Worm (Caenorhabditis elegans) whole organism, young adult: ENCODE results near the gene clec-162.

Experiments used
- B0261.1 ChIP-seq: sonication (generic microtip); optimal IDR thresholded peaks from 2 replicates; lab custom pipeline; 2016; ENCODE audit warnings: mild to moderate bottlenecking, missing genetic modification characterization, moderate library complexity, missing compliant biosample characterization
- C06A6.2 ChIP-seq: fragments of 200-800 bp; sonication (Bioruptor generic); conservative IDR thresholded peaks from 2 replicates; pipeline ENCODE4 v1.3.6; 2022; ENCODE audit warnings: missing genetic modification characterization, missing compliant biosample characterization
- C17E4.6 ChIP-seq: fragments of 200-800 bp; sonication (Bioruptor generic); IDR thresholded peaks from 2 replicates; pipeline ENCODE4 v1.3.6; 2022; ENCODE audit warnings: missing genetic modification reagents, missing genetic modification characterization, missing compliant biosample characterization
- D2030.7 ChIP-seq: fragments of 200-800 bp; sonication (Bioruptor generic); IDR thresholded peaks from 2 replicates; pipeline ENCODE4 v1.3.6; 2022; ENCODE audit warnings: missing genetic modification reagents, missing genetic modification characterization, missing compliant biosample characterization
- F33H1.4 ChIP-seq: fragments of 200-800 bp; sonication (Bioruptor generic); IDR thresholded peaks from 2 replicates; pipeline ENCODE4 v1.3.6; 2022; ENCODE audit warnings: missing genetic modification reagents, missing genetic modification characterization, missing compliant biosample characterization
- T07F8.4 ChIP-seq: sonication (generic microtip); optimal IDR thresholded peaks from 2 replicates; lab custom pipeline; 2016; ENCODE audit warnings: mild to moderate bottlenecking, missing genetic modification characterization, moderate library complexity, missing compliant biosample characterization
- Y56A3A.18 ChIP-seq: fragments of 200-800 bp; sonication (Bioruptor generic); IDR thresholded peaks from 2 replicates; pipeline ENCODE4 v1.3.6; 2022; ENCODE audit warnings: missing genetic modification reagents, missing genetic modification characterization, missing compliant biosample characterization
- Y79H2A.3 ChIP-seq: fragments of 200-800 bp; sonication (Bioruptor generic); conservative IDR thresholded peaks from 2 replicates; pipeline ENCODE4 v1.3.6; 2022; ENCODE audit warnings: missing genetic modification reagents, missing genetic modification characterization, missing compliant biosample characterization
- Y95B8A.8 ChIP-seq: fragments of 200-800 bp; sonication (Bioruptor generic); IDR thresholded peaks from 2 replicates; pipeline ENCODE4 v1.3.6; 2022; ENCODE audit warnings: missing genetic modification reagents, missing genetic modification characterization, missing compliant biosample characterization
- aptf-2 ChIP-seq: fragments of 200-800 bp; sonication (Bioruptor generic); conservative IDR thresholded peaks from 2 replicates; pipeline ENCODE4 v1.3.6; 2022; ENCODE audit warnings: missing genetic modification reagents, missing genetic modification characterization, missing compliant biosample characterization
- aptf-3 ChIP-seq: fragments of 200-800 bp; sonication (Bioruptor generic); IDR thresholded peaks from 2 replicates; pipeline ENCODE4 v1.3.6; 2022; ENCODE audit warnings: missing genetic modification characterization, missing compliant biosample characterization
- atf-7 ChIP-seq: sonication (generic microtip); optimal IDR thresholded peaks from 2 replicates; lab custom pipeline; 2017; ENCODE audit warnings: mild to moderate bottlenecking, missing genetic modification characterization, missing compliant biosample characterization
- attf-5 ChIP-seq: fragments of 200-800 bp; sonication (Bioruptor generic); optimal IDR thresholded peaks from 2 replicates; lab custom pipeline; 2018; ENCODE audit warnings: mild to moderate bottlenecking, missing genetic modification characterization, missing compliant biosample characterization
- bed-1 ChIP-seq: fragments of 200-800 bp; sonication (Bioruptor generic); IDR thresholded peaks from 2 replicates; pipeline ENCODE4 v1.3.6; 2022; ENCODE audit warnings: missing genetic modification reagents, missing genetic modification characterization, missing compliant biosample characterization
- ceh-100 ChIP-seq: fragments of 200-800 bp; sonication (Bioruptor generic); IDR thresholded peaks from 2 replicates; pipeline ENCODE4 v1.3.6; 2022; ENCODE audit warnings: missing genetic modification reagents, missing genetic modification characterization, missing compliant biosample characterization
- ceh-40 ChIP-seq: fragments of 200-800 bp; sonication (Bioruptor generic); IDR thresholded peaks from 2 replicates; pipeline ENCODE4 v1.3.6; 2022; ENCODE audit warnings: missing genetic modification characterization, missing compliant biosample characterization
- dpl-1 ChIP-seq: fragments of 150-350 bp; optimal IDR thresholded peaks from 2 replicates; lab custom pipeline; 2014; ENCODE audit warnings: missing biosample characterization, missing genetic modification reagents, missing genetic modification characterization
- hmg-1.2 ChIP-seq: fragments of 200-800 bp; sonication (Bioruptor generic); IDR thresholded peaks from 2 replicates; pipeline ENCODE4 v1.3.6; 2022; ENCODE audit warnings: missing genetic modification reagents, missing genetic modification characterization, missing compliant biosample characterization
- hsf-1 ChIP-seq: fragments of 200-800 bp; sonication (Bioruptor generic); IDR thresholded peaks from 2 replicates; pipeline ENCODE4 v1.3.6; 2022; ENCODE audit warnings: missing genetic modification reagents, missing genetic modification characterization, missing compliant biosample characterization
- lag-1 ChIP-seq: fragments of 200-800 bp; sonication (Bioruptor generic); IDR thresholded peaks from 2 replicates; pipeline ENCODE4 v1.3.6; 2022; ENCODE audit warnings: missing genetic modification reagents, missing genetic modification characterization, missing compliant biosample characterization
- let-526 ChIP-seq: fragments of 200-800 bp; sonication (Bioruptor generic); IDR thresholded peaks from 2 replicates; pipeline ENCODE4 v1.3.6; 2022; ENCODE audit warnings: missing genetic modification reagents, missing genetic modification characterization, missing compliant biosample characterization
- lin-26 ChIP-seq: fragments of 200-800 bp; sonication (Bioruptor generic); IDR thresholded peaks from 2 replicates; pipeline ENCODE4 v1.3.6; 2022; ENCODE audit warnings: missing genetic modification reagents, missing genetic modification characterization, missing compliant biosample characterization
- lir-1 ChIP-seq: fragments of 200-800 bp; sonication (Bioruptor generic); conservative IDR thresholded peaks from 2 replicates; pipeline ENCODE4 v1.3.6; 2022; ENCODE audit warnings: missing genetic modification reagents, missing genetic modification characterization, missing compliant biosample characterization
- mcd-1 ChIP-seq: fragments of 200-800 bp; sonication (Bioruptor generic); IDR thresholded peaks from 2 replicates; pipeline ENCODE4 v1.3.6; 2022; ENCODE audit warnings: missing genetic modification reagents, missing genetic modification characterization, missing compliant biosample characterization
- nfya-1 ChIP-seq: sonication (generic microtip); optimal IDR thresholded peaks from 2 replicates; lab custom pipeline; 2017; ENCODE audit warnings: antibody characterized with exemption, missing compliant biosample characterization, missing genetic modification characterization, borderline replicate concordance; ENCODE audit not compliant: insufficient read depth
- nfya-2 ChIP-seq: fragments of 200-800 bp; sonication (Bioruptor generic); IDR thresholded peaks from 2 replicates; pipeline ENCODE4 v1.3.6; 2022; ENCODE audit warnings: missing genetic modification reagents, missing genetic modification characterization, missing compliant biosample characterization
- nhr-27 ChIP-seq: fragments of 200-800 bp; sonication (Bioruptor generic); optimal IDR thresholded peaks from 2 replicates; lab custom pipeline; 2018; ENCODE audit warnings: mild to moderate bottlenecking, missing genetic modification characterization, moderate library complexity, missing compliant biosample characterization
- rcor-1 ChIP-seq: fragments of 200-800 bp; sonication (Bioruptor generic); IDR thresholded peaks from 2 replicates; pipeline ENCODE4 v1.3.6; 2022; ENCODE audit warnings: missing genetic modification reagents, missing genetic modification characterization, missing compliant biosample characterization
- sdz-38 ChIP-seq: sonication (generic microtip); optimal IDR thresholded peaks from 2 replicates; lab custom pipeline; 2016; ENCODE audit warnings: missing genotype, missing genetic modification characterization, missing compliant biosample characterization
- snpc-1.1 ChIP-seq: sonication (generic microtip); optimal IDR thresholded peaks from 2 replicates; lab custom pipeline; 2017; ENCODE audit warnings: missing genetic modification characterization, mild to moderate bottlenecking, missing compliant biosample characterization, antibody characterized with exemption, moderate library complexity, missing genotype, missing genetic modification reagents; ENCODE audit not compliant: insufficient read depth
- snpc-1.3 ChIP-seq: sonication (generic microtip); optimal IDR thresholded peaks from 2 replicates; lab custom pipeline; 2017; ENCODE audit warnings: missing genetic modification characterization, mild to moderate bottlenecking, missing compliant biosample characterization, antibody characterized with exemption, moderate library complexity, missing genotype, missing genetic modification reagents; ENCODE audit not compliant: insufficient read depth
- snpc-4 ChIP-seq, 5 experiments: fragments of 150-350 bp in 1 of 5; sonication (generic microtip) in 4 of 5; optimal IDR thresholded peaks; 2 replicates each; lab custom pipeline; 2014 to 2018; ENCODE audit warnings: missing genetic modification characterization in 5 of 5, missing biosample characterization in 3 of 5, antibody characterized with exemption in 2 of 5, mild to moderate bottlenecking in 2 of 5, missing compliant biosample characterization in 2 of 5, missing genotype in 2 of 5, moderate library complexity in 2 of 5, missing genetic modification reagents in 1 of 5
- sptf-2 ChIP-seq: fragments of 200-800 bp; sonication (Bioruptor generic); optimal IDR thresholded peaks from 2 replicates; lab custom pipeline; 2018; ENCODE audit warnings: mild to moderate bottlenecking, missing genetic modification characterization, missing compliant biosample characterization
- tbp1 ChIP-seq: fragments of 200-800 bp; sonication (Bioruptor generic); optimal IDR thresholded peaks from 2 replicates; lab custom pipeline; 2018; ENCODE audit warnings: mild to moderate bottlenecking, missing genetic modification characterization, missing compliant biosample characterization
- unc-62 ChIP-seq: fragments of 150-350 bp; optimal IDR thresholded peaks from 2 replicates; lab custom pipeline; 2014; ENCODE audit warnings: missing biosample characterization, missing genetic modification reagents, missing genetic modification characterization
- xnd-1 ChIP-seq: sonication (generic microtip); optimal IDR thresholded peaks from 2 replicates; lab custom pipeline; 2016; ENCODE audit warnings: missing genotype, missing genetic modification reagents, missing genetic modification characterization, missing compliant biosample characterization
- ztf-18 ChIP-seq: sonication (generic microtip); optimal IDR thresholded peaks from 2 replicates; lab custom pipeline; 2016; ENCODE audit warnings: missing genotype, mild to moderate bottlenecking, missing genetic modification characterization, missing compliant biosample characterization
- ztf-28 ChIP-seq: fragments of 200-800 bp; sonication (Bioruptor generic); IDR thresholded peaks from 2 replicates; pipeline ENCODE4 v1.3.6; 2022; ENCODE audit warnings: missing genetic modification reagents, missing genetic modification characterization, missing compliant biosample characterization

The clec-162 gene

DNA sequence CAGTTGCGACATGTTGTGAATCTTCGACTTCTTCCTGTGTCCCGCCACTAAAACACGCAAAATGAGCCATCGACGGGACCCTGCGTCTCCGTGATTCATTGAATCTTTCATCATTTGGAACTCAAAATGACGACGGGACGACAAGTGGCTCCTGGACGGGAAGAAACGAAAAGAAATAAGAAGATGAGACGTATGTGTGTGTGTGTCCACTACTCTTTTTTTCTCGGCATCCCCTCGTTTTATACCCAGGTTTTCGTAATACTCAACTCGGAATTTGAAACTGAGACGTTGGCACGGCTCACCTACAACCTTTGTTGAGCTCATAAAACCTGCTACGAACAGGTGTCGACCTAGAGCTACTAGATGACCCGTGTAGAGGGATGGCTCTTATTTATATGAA lies 19.5 kb upstream of the clec-162 start:
- TF ChIP-seq lag-1 (GFP tag; lab: Robert Waterston, UW), result no peak
- TF ChIP-seq hsf-1 (GFP tag; lab: Robert Waterston, UW), result no peak
- no peak for TF ChIP-seq nhr-27 (tag; lab: Kevin White, UChicago)

DNA sequence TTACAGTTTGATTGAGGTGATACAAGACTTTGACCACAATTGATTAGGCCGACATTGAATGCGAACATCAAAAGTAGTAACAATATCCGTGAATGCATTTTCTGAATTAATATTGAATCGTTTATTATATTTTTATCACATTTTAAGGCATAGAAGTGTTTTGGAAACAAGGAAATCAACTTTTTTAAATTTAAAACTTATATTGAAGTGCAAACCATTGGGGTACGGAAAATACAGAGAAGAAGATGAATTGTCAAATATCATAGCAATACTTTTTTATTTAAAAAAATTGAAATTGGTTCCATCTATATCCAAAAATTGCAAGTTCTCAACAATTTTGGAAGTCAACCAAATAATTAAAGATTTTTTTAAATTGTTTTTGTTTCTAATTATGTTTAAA lies 18.2 kb upstream of the clec-162 start, which contains the start of gene T05G5.1:
T05G5.1 (minus strand) TSS at position 101 of the 400 bp plus-strand sequence.
- TF ChIP-seq bed-1 (GFP tag; lab: Robert Waterston, UW), result no peak
- no peak for TF ChIP-seq D2030.7 (GFP tag; lab: Robert Waterston, UW)
- no peak for TF ChIP-seq tbp1 (GFP tag; lab: Kevin White, UChicago)

DNA sequence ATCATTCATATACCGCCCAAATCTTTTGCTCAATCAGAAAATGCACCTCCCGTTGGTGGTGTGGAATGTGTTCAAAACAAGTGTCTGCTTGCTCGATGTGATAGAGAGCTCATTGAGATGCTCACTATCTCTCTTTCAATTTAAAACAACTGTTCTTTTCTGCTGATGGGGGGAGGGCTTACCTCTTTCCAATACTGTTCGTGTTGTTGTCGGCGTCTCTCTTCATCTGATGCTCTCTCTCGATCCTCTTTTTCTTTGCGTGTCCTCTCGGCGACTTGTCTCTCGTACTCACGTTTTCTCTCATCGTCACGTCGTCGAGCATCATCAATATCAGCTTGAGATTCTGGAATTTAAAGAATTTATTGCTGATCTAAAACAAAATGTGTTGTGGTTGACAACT lies 17.0 kb upstream of the clec-162 start:
- no peak for TF ChIP-seq Y95B8A.8
- TF ChIP-seq hmg-1.2 (GFP tag; lab: Robert Waterston, UW), result peak; percentile 57; the same call in 1 of the 2 replicates

DNA sequence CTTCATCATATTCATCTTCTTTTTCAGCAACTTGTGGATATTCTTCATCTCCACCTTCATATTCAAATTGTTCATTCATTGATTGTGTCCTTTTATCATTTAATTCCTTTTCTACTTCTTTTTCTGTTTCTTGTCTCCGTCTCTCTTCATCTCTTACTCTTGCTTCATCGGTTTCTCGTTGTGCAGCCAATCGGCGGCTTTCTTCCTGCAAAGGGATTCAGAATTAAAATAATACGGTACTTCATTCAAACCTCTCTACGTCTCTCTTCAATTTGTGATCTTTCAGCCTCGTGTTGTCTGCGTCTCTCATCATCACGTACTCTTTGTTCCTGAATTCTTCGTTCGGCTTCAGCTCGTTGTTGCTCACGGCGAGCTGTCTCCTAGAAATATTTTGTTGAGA lies 15.6 kb upstream of the clec-162 start:
- TF ChIP-seq aptf-3 (GFP tag; lab: Robert Waterston, UW), result no peak
- peak; percentile 42; the same call in 1 of the 2 replicates for TF ChIP-seq hmg-1.2 (GFP tag; lab: Robert Waterston, UW)

DNA sequence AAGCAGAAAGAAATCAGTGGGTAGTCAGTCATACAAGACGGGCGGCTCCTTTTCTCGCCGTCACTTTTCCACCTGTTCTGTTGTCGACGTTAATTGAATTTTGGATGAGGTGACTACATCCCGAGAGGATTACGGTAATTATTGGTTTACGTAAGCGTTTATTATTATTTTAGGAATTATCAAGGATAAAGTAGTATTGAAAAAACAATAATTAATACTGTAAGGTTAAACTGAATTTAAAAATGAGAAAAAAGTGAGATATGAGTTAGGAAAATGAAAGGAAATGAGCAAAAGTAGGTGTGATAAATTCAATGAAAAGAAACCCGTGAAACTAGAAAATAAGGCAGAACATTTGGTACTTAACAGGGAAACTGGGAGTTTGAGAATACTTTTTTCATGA lies 13.9 kb upstream of the clec-162 start, which contains the start of gene hlh-4:
hlh-4 (minus strand) TSS at position 101 of the 400 bp plus-strand sequence.
- TF ChIP-seq C17E4.6 (GFP tag; lab: Robert Waterston, UW) (no peak), lir-1 (no peak), nfya-2 (no peak), ceh-40 (GFP tag; lab: Robert Waterston, UW) (no peak), rcor-1 (no peak), F33H1.4 (GFP tag; lab: Robert Waterston, UW) (no peak), xnd-1 (tag; lab: Kevin White, UChicago) (no peak), ztf-28 (GFP tag; lab: Robert Waterston, UW) (no peak), D2030.7 (GFP tag; lab: Robert Waterston, UW) (no peak)

DNA sequence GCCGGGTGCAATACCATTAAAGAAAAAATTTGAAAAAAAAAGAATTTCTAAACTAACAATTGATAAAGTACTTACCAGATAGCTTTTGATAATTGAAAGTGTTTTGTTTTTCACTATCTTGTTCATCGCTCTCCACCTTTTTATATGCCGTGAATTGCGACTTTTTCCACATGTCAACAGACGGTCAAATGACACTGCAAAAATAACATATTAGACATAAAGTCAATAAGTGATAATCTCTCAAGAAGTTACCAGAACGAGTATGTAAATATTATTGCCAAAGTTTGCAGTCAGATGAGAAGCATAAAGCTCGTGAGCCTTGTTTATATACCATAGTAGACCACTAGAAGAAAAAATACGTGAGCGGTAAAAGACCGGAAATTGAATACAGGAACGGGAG lies 10.8 kb upstream of the clec-162 start, which contains the start of gene dao-6:
dao-6 (minus strand) TSS at position 345 of the 400 bp plus-strand sequence.
- no peak for TF ChIP-seq unc-62
- no peak for TF ChIP-seq mcd-1 (GFP tag; lab: Robert Waterston, UW)
- TF ChIP-seq sdz-38 (tag; lab: Kevin White, UChicago), result no peak
- TF ChIP-seq attf-5 (GFP tag; lab: Kevin White, UChicago), result no peak
- no peak for TF ChIP-seq lin-26 (GFP tag; lab: Robert Waterston, UW)
- TF ChIP-seq dpl-1 (GFP tag; lab: Kevin White, UChicago), result no peak
- TF ChIP-seq ceh-100 (GFP tag; lab: Robert Waterston, UW), result no peak
- TF ChIP-seq hmg-1.2 (GFP tag; lab: Robert Waterston, UW), result no peak
- no peak for TF ChIP-seq Y56A3A.18
- TF ChIP-seq let-526, result no peak

DNA sequence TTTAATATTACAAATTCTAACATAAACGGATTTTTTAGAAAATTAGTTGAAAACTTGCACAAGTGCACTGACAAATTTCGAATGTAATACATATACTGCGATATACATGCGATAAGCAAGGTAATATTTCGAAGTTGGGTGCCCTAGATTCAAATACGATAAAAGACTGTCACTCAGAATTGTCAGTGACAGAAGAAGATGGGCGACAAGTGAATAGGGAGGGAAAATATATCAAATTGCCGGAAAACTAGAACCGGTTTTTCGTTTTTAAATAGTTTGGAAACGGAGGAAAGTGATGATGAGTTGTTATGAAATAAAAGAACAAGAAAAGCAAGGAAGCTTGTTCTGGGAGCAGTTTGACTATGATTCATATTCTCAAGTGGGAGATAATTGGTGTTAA lies 9.0 kb upstream of the clec-162 start:
- TF ChIP-seq snpc-4 (GFP tag; optimal IDR thresholded peaks at IDR 0.05; lab: Kevin White, UChicago), result no peak
- TF ChIP-seq snpc-4 (tag; optimal IDR thresholded peaks at IDR 0.05; lab: Kevin White, UChicago), result no peak
- TF ChIP-seq T07F8.4 (tag; lab: Kevin White, UChicago), result no peak
- no peak for TF ChIP-seq aptf-2
- TF ChIP-seq ztf-18, result no peak
- TF ChIP-seq sptf-2 (GFP tag; lab: Kevin White, UChicago), result no peak
- TF ChIP-seq C06A6.2 (GFP tag; lab: Robert Waterston, UW), result no peak
- TF ChIP-seq snpc-1.1 (tag; lab: Kevin White, UChicago), result no peak
- TF ChIP-seq attf-5 (GFP tag; lab: Kevin White, UChicago), result no peak
- TF ChIP-seq snpc-1.3 (tag; lab: Kevin White, UChicago), result no peak
- no peak for TF ChIP-seq B0261.1 (tag; lab: Kevin White, UChicago)
- no peak for TF ChIP-seq Y79H2A.3 (GFP tag; lab: Robert Waterston, UW)
- TF ChIP-seq atf-7 (tag; lab: Kevin White, UChicago), result no peak
- TF ChIP-seq nfya-1 (tag; lab: Kevin White, UChicago), result no peak
